Worm (Caenorhabditis elegans): ENCODE results near the gene srz-97.

srz-97 gene

ce11 chrV:14436195-14436594 is 31.9 kb downstream of the srz-97 start:
- TF ChIP-seq let-526 (GFP tag; IDR thresholded peaks at IDR 0.05) (no peak), snpc-3.4 (tag; optimal IDR thresholded peaks at IDR 0.05) (no peak), hlh-26 (GFP tag; conservative IDR thresholded peaks at IDR 0.05) (no peak), efl-1 (GFP tag; optimal IDR thresholded peaks at IDR 0.05) (no peak), hmg-1.2 (GFP tag; IDR thresholded peaks at IDR 0.05) (no peak), F23B12.7 (tag; optimal IDR thresholded peaks at IDR 0.05; ENCODE audit: insufficient read depth) (no peak), F49E8.2 (tag; optimal IDR thresholded peaks at IDR 0.05; ENCODE audit: insufficient read depth) (no peak), let-607 (tag; optimal IDR thresholded peaks at IDR 0.05) (no peak), madf-3 (GFP tag; IDR thresholded peaks at IDR 0.05) (no peak), ztf-22 (GFP tag; optimal IDR thresholded peaks at IDR 0.05) (no peak), die-1 (tag; optimal IDR thresholded peaks at IDR 0.05) (no peak)

DNA sequence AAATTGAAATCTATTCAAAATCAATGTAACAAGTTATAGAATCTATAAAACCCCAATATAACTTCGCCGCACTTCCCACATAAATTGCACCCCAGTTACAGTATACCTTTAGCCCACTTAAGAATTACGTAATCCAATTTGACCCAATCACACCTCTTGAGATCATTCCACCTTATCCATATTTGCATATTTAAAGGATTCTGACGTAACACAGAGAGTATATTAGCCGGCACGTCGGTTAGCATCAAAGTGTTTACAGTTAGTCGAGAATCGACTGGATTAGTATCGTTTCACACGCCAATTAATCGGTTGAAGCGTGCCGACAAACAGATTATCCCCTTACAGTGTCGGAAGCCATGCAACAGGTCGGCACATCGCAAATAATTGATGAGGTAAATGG is 34.5 kb downstream of the srz-97 start:
- TF ChIP-seq snpc-1.3 (tag; optimal IDR thresholded peaks at IDR 0.05; ENCODE audit: insufficient read depth) (no peak), Y79H2A.3 (GFP tag; conservative IDR thresholded peaks at IDR 0.05) (no peak), madf-6 (GFP tag; IDR thresholded peaks at IDR 0.05) (no peak), nhr-80 (tag; optimal IDR thresholded peaks at IDR 0.05) (no peak)

ce11 chrV:14432259-14432658 is 35.8 kb downstream of the srz-97 start, which contains the start of gene egl-1:
Gene egl-1 (minus strand): TSS chrV:14432359.
- TF ChIP-seq attf-5 (GFP tag; optimal IDR thresholded peaks at IDR 0.05) (no peak), aptf-3 (GFP tag; IDR thresholded peaks at IDR 0.05) (0 out of 2 replicates have a peak, but pooled peaks have one; percentile 35)

DNA sequence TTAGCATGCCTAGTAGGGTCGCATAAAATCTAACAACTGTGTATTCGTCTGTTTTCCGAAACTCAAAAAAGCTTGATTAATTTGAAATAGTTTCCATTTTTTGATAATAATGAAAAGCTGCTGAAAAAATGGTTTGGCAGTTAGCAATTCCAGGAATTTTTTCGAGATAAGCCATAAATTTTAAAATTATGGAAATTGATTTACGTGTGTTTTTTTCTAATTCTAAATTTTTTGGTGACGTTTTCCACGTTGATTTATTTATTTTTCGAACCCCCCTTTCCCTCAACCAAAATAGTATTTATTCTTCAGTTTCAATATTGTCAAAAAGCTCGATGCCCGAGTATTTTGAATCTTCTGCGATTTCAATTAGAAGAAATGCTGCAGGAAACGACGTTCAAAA is 39.2 kb downstream of the srz-97 start, which contains the start of gene F23B12.1:
Gene F23B12.1, plus strand, starts transcription at position 301 of the 400 bp plus-strand sequence.
- TF ChIP-seq nhr-120 (GFP tag; IDR thresholded peaks at IDR 0.05), result no peak
- TF ChIP-seq zim-3 (tag; optimal IDR thresholded peaks at IDR 0.05), result no peak
- no peak for TF ChIP-seq T07F8.4 (tag; optimal IDR thresholded peaks at IDR 0.05)
- no peak for TF ChIP-seq nfyb-1 (GFP tag; IDR thresholded peaks at IDR 0.05)
- TF ChIP-seq snpc-3.4 (tag; optimal IDR thresholded peaks at IDR 0.05), result no peak
- no peak for TF ChIP-seq atf-7 (tag; optimal IDR thresholded peaks at IDR 0.05)
- no peak for TF ChIP-seq snpc-4 (GFP tag; optimal IDR thresholded peaks at IDR 0.05)
- no peak for TF ChIP-seq snpc-4 (tag; optimal IDR thresholded peaks at IDR 0.05)
- TF ChIP-seq F49E8.2 (tag; optimal IDR thresholded peaks at IDR 0.05; ENCODE audit: insufficient read depth), result no peak
- no peak for TF ChIP-seq ekl-4 (GFP tag; IDR thresholded peaks at IDR 0.05)

DNA sequence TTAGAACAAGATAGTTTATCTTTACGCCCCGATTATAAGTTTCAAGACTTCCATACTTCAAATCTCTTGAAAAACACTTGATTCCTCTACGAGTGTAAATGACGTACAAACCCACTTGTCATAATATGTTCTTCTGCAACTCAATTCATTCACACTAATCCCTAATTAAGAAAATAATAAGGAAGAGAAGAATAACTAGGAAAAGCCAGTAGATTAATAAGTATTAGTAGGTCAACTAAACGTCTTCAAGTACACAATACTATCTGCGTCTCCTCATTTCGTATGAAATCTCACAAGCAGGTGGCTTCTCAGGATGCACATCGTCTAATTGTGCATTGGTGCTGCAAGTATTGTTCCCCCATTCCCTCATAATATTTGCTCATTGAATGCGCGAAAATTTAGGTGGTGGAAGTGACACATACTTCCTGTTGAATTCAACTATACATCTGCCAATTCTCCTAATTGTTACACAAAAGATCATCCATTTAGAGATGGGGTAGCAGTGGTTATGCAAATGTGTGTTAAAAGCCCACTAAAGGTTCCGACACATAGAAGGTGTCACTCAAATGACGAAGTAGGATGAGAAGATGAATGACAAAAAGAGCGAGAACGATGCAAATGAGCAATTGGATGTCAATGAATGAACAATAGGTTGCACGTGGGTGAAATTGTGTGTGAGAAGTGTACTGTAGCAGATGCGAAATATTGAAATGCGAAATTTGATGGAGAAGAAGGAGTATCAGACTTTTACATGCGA is 40.8 kb downstream of the srz-97 start:
- TF ChIP-seq dox-1 (GFP tag; IDR thresholded peaks at IDR 0.05), result no peak
- no peak for TF ChIP-seq F10E7.11 (tag; optimal IDR thresholded peaks at IDR 0.05)
- no peak for TF ChIP-seq Y53F4B.3 (GFP tag; IDR thresholded peaks at IDR 0.05)
- TF ChIP-seq dpl-1 (GFP tag; optimal IDR thresholded peaks at IDR 0.05), result no peak
- no peak for TF ChIP-seq nhr-179 (tag; optimal IDR thresholded peaks at IDR 0.05)
- no peak for TF ChIP-seq Y67H2A.10 (GFP tag; conservative IDR thresholded peaks at IDR 0.05)
